Fruit fly (Drosophila melanogaster) whole organism, prepupa: ENCODE data around the gene zfh1.
A peak's percentile ranks its signal among the peaks of the same experiment; 100 is the strongest.

Experiments
- Blimp-1 ChIP-seq: fragments of 200-800 bp; sonication (Bioruptor generic); optimal IDR thresholded peaks from 3 replicates; lab custom pipeline; 2017; ENCODE audit warnings: missing biosample characterization, missing genetic modification characterization, mild to moderate bottlenecking, moderate library complexity, missing genetic modification reagents
- CG10631 ChIP-seq: fragments of 200-800 bp; sonication (Bioruptor generic); optimal IDR thresholded peaks from 2 replicates; lab custom pipeline; 2016; ENCODE audit warnings: missing biosample characterization, missing genetic modification characterization
- CG11762 ChIP-seq: fragments of 200-800 bp; sonication (Bioruptor generic); optimal IDR thresholded peaks from 3 replicates; lab custom pipeline; 2016; ENCODE audit warnings: missing biosample characterization, missing genetic modification characterization; ENCODE audit not compliant: insufficient read depth
- CG11902 ChIP-seq: fragments of 200-800 bp; sonication (Bioruptor generic); optimal IDR thresholded peaks from 3 replicates; lab custom pipeline; 2016; ENCODE audit warnings: missing biosample characterization, missing genetic modification characterization
- CG15336 ChIP-seq: fragments of 200-800 bp; sonication (Bioruptor generic); IDR thresholded peaks from 2 replicates; pipeline ENCODE4 v1.3.6; 2022; ENCODE audit warnings: missing biosample characterization, missing genetic modification characterization
- CG1621 ChIP-seq: fragments of 200-800 bp; sonication (Bioruptor generic); optimal IDR thresholded peaks from 3 replicates; lab custom pipeline; 2018; ENCODE audit warnings: missing biosample characterization, mild to moderate bottlenecking, missing genetic modification characterization
- CG32006 ChIP-seq: fragments of 200-800 bp; sonication (Bioruptor generic); optimal IDR thresholded peaks from 3 replicates; lab custom pipeline; 2017; ENCODE audit warnings: missing biosample characterization, mild to moderate bottlenecking, missing genetic modification characterization
- CG34406 ChIP-seq: fragments of 200-800 bp; sonication (Bioruptor generic); optimal IDR thresholded peaks from 3 replicates; lab custom pipeline; 2016; ENCODE audit warnings: missing biosample characterization, missing genetic modification characterization
- CG3919 ChIP-seq: fragments of 200-800 bp; sonication (Bioruptor generic); optimal IDR thresholded peaks from 3 replicates; lab custom pipeline; 2016; ENCODE audit warnings: missing biosample characterization, missing genetic modification characterization
- CG4318 ChIP-seq: fragments of 200-800 bp; sonication (Bioruptor generic); optimal IDR thresholded peaks from 3 replicates; lab custom pipeline; 2017; ENCODE audit warnings: missing biosample characterization, mild to moderate bottlenecking, missing genetic modification characterization
- CG6163 ChIP-seq: fragments of 200-800 bp; sonication (Bioruptor generic); IDR thresholded peaks from 3 replicates; pipeline ENCODE4 v1.3.6; 2022; ENCODE audit warnings: missing biosample characterization, missing genetic modification characterization
- CG6276 ChIP-seq: fragments of 200-800 bp; sonication (Bioruptor generic); optimal IDR thresholded peaks from 2 replicates; lab custom pipeline; 2017; ENCODE audit warnings: missing biosample characterization, mild to moderate bottlenecking, missing genetic modification characterization
- CG6792 ChIP-seq: fragments of 200-800 bp; sonication (Bioruptor generic); optimal IDR thresholded peaks from 3 replicates; lab custom pipeline; 2016; ENCODE audit warnings: missing biosample characterization, missing genetic modification characterization
- CG6808 ChIP-seq: fragments of 200-800 bp; sonication (Bioruptor generic); optimal IDR thresholded peaks from 3 replicates; lab custom pipeline; 2017; ENCODE audit warnings: missing biosample characterization, missing genetic modification characterization, mild to moderate bottlenecking, moderate library complexity, missing genetic modification reagents
- CG6854 ChIP-seq: fragments of 200-800 bp; sonication (Bioruptor generic); optimal IDR thresholded peaks from 2 replicates; lab custom pipeline; 2017; ENCODE audit warnings: missing biosample characterization, mild to moderate bottlenecking, missing genetic modification characterization
- CG7368 ChIP-seq: fragments of 200-800 bp; sonication (Bioruptor generic); optimal IDR thresholded peaks from 3 replicates; lab custom pipeline; 2016; ENCODE audit warnings: missing biosample characterization, missing genetic modification characterization
- CG8119 ChIP-seq: fragments of 200-800 bp; sonication (Bioruptor generic); IDR thresholded peaks from 3 replicates; pipeline ENCODE4 v1.3.6; 2022; ENCODE audit warnings: missing biosample characterization, missing genetic modification characterization
- CG8319 ChIP-seq: fragments of 200-800 bp; sonication (Bioruptor generic); optimal IDR thresholded peaks from 3 replicates; lab custom pipeline; 2016; ENCODE audit warnings: missing biosample characterization, missing genetic modification characterization
- CG8632 ChIP-seq: fragments of 200-800 bp; sonication (Bioruptor generic); optimal IDR thresholded peaks from 3 replicates; lab custom pipeline; 2016; ENCODE audit warnings: missing biosample characterization, missing genetic modification characterization
- CG9139 ChIP-seq: fragments of 200-800 bp; sonication (Bioruptor generic); optimal IDR thresholded peaks from 3 replicates; lab custom pipeline; 2017; ENCODE audit warnings: missing biosample characterization, mild to moderate bottlenecking, missing genetic modification characterization
- Eip75B ChIP-seq: fragments of 200-800 bp; sonication (Bioruptor generic); optimal IDR thresholded peaks from 3 replicates; lab custom pipeline; 2016; ENCODE audit warnings: missing biosample characterization, missing genetic modification characterization
- Eip78C ChIP-seq: fragments of 200-800 bp; sonication (Bioruptor generic); peaks from one replicate; lab custom pipeline; 2016; ENCODE audit warnings: missing biosample characterization, missing genetic modification characterization
- Eip93F ChIP-seq: fragments of 200-800 bp; sonication (Bioruptor generic); optimal IDR thresholded peaks from 2 replicates; lab custom pipeline; 2016; ENCODE audit warnings: missing biosample characterization, mild to moderate bottlenecking, missing genetic modification characterization
- Ets21C ChIP-seq: fragments of 200-800 bp; sonication (Bioruptor generic); optimal IDR thresholded peaks from 3 replicates; lab custom pipeline; 2016; ENCODE audit warnings: missing biosample characterization, missing genetic modification characterization
- Gug ChIP-seq: fragments of 200-800 bp; sonication (Bioruptor generic); IDR thresholded peaks from 2 replicates; pipeline ENCODE4 v1.3.6; 2022; ENCODE audit warnings: missing biosample characterization, missing genetic modification characterization
- Hr38 ChIP-seq: sonication (Bioruptor generic); optimal IDR thresholded peaks from 2 replicates; lab custom pipeline; 2016; ENCODE audit warnings: missing biosample characterization, missing genetic modification characterization
- Hr39 ChIP-seq: fragments of 200-800 bp; sonication (Bioruptor generic); optimal IDR thresholded peaks from 2 replicates; lab custom pipeline; 2016; ENCODE audit warnings: missing biosample characterization, missing genetic modification characterization
- Hr4 ChIP-seq: fragments of 200-800 bp; sonication (Bioruptor generic); optimal IDR thresholded peaks from 3 replicates; lab custom pipeline; 2016; ENCODE audit warnings: missing biosample characterization, missing genetic modification characterization
- Lpt ChIP-seq: fragments of 200-800 bp; sonication (Bioruptor generic); optimal IDR thresholded peaks from 3 replicates; lab custom pipeline; 2016; ENCODE audit warnings: missing biosample characterization, missing genetic modification characterization
- Met ChIP-seq: fragments of 200-800 bp; sonication (Bioruptor generic); optimal IDR thresholded peaks from 3 replicates; lab custom pipeline; 2016; ENCODE audit warnings: missing biosample characterization, missing genetic modification characterization
- Smox ChIP-seq: fragments of 200-800 bp; sonication (Bioruptor generic); optimal IDR thresholded peaks from 3 replicates; lab custom pipeline; 2016; ENCODE audit warnings: missing biosample characterization, missing genetic modification characterization
- Sox102F ChIP-seq: fragments of 200-800 bp; sonication (Bioruptor generic); optimal IDR thresholded peaks from 2 replicates; lab custom pipeline; 2016; ENCODE audit warnings: missing biosample characterization, mild to moderate bottlenecking, missing genetic modification characterization
- Sox15 ChIP-seq: fragments of 200-800 bp; sonication (Bioruptor generic); optimal IDR thresholded peaks from 3 replicates; lab custom pipeline; 2016; ENCODE audit warnings: missing biosample characterization, missing genetic modification characterization
- achi ChIP-seq: fragments of 200-800 bp; sonication (Bioruptor generic); optimal IDR thresholded peaks from 3 replicates; lab custom pipeline; 2016; ENCODE audit warnings: missing biosample characterization, missing genetic modification characterization
- acj6 ChIP-seq: fragments of 200-800 bp; sonication (Bioruptor generic); optimal IDR thresholded peaks from 3 replicates; lab custom pipeline; 2016; ENCODE audit warnings: missing biosample characterization, missing genetic modification characterization
- cyc ChIP-seq: fragments of 200-800 bp; sonication (Bioruptor generic); optimal IDR thresholded peaks from 3 replicates; lab custom pipeline; 2016; ENCODE audit warnings: missing biosample characterization, missing genetic modification characterization
- dac ChIP-seq: fragments of 200-800 bp; sonication (Bioruptor generic); optimal IDR thresholded peaks from 2 replicates; lab custom pipeline; 2017; ENCODE audit warnings: missing biosample characterization, mild to moderate bottlenecking, missing genetic modification characterization
- dsx ChIP-seq: fragments of 200-800 bp; optimal IDR thresholded peaks from 3 replicates; lab custom pipeline; 2019; ENCODE audit warnings: missing biosample characterization, mild to moderate bottlenecking, missing genetic modification characterization, moderate library complexity; ENCODE audit not compliant: poor library complexity, severe bottlenecking
- esn ChIP-seq: fragments of 200-800 bp; sonication (Bioruptor generic); optimal IDR thresholded peaks from 2 replicates; lab custom pipeline; 2016; ENCODE audit warnings: missing biosample characterization, mild to moderate bottlenecking, missing genetic modification characterization, moderate library complexity
- fd59A ChIP-seq: fragments of 200-800 bp; sonication (Bioruptor generic); optimal IDR thresholded peaks from 2 replicates; lab custom pipeline; 2017; ENCODE audit warnings: missing biosample characterization, mild to moderate bottlenecking, missing genetic modification characterization, missing genetic modification reagents
- fd85E ChIP-seq: fragments of 200-800 bp; sonication (Bioruptor generic); optimal IDR thresholded peaks from 3 replicates; lab custom pipeline; 2016; ENCODE audit warnings: missing biosample characterization, missing genetic modification characterization
- fkh ChIP-seq: fragments of 200-800 bp; sonication (Bioruptor generic); optimal IDR thresholded peaks from 3 replicates; lab custom pipeline; 2017; ENCODE audit warnings: missing biosample characterization, mild to moderate bottlenecking, missing genetic modification characterization, moderate library complexity
- lz ChIP-seq: fragments of 200-800 bp; sonication (Bioruptor generic); optimal IDR thresholded peaks from 3 replicates; lab custom pipeline; 2016; ENCODE audit warnings: missing biosample characterization, missing genetic modification characterization
- net ChIP-seq: fragments of 200-800 bp; sonication (Bioruptor generic); optimal IDR thresholded peaks from 3 replicates; lab custom pipeline; 2016; ENCODE audit warnings: missing biosample characterization, missing genetic modification characterization
- pdm3 ChIP-seq: fragments of 200-800 bp; sonication (Bioruptor generic); optimal IDR thresholded peaks from 3 replicates; lab custom pipeline; 2016; ENCODE audit warnings: missing biosample characterization, missing genetic modification characterization
- salr ChIP-seq, 2 experiments: fragments of 200-800 bp; sonication (Bioruptor generic); optimal IDR thresholded peaks; 3 replicates each; lab custom pipeline; 2016 to 2018; ENCODE audit warnings: missing biosample characterization in 2 of 2, missing genetic modification characterization in 2 of 2, mild to moderate bottlenecking in 1 of 2
- spab ChIP-seq: fragments of 200-800 bp; sonication (Bioruptor generic); optimal IDR thresholded peaks from 2 replicates; lab custom pipeline; 2017; ENCODE audit warnings: missing biosample characterization, mild to moderate bottlenecking, missing genetic modification characterization, missing genetic modification reagents
- ss ChIP-seq, 2 experiments: fragments of 200-800 bp; sonication (Bioruptor generic); optimal IDR thresholded peaks; 2 replicates in 1 of 2; 3 replicates in 1 of 2; lab custom pipeline; 2017 to 2018; ENCODE audit warnings: mild to moderate bottlenecking in 2 of 2, missing biosample characterization in 2 of 2, missing genetic modification characterization in 2 of 2, moderate library complexity in 1 of 2
- svp ChIP-seq: fragments of 200-800 bp; sonication (Bioruptor generic); peaks from one replicate; lab custom pipeline; 2016; ENCODE audit warnings: missing biosample characterization, missing genetic modification characterization
- topi ChIP-seq: fragments of 200-800 bp; sonication (Bioruptor generic); optimal IDR thresholded peaks from 3 replicates; lab custom pipeline; 2016; ENCODE audit warnings: missing biosample characterization, missing genetic modification characterization
- vri ChIP-seq: fragments of 200-800 bp; sonication (Bioruptor generic); optimal IDR thresholded peaks from 3 replicates; lab custom pipeline; 2016; ENCODE audit warnings: missing biosample characterization, mild to moderate bottlenecking, missing genetic modification characterization

The zfh1 gene

DNA sequence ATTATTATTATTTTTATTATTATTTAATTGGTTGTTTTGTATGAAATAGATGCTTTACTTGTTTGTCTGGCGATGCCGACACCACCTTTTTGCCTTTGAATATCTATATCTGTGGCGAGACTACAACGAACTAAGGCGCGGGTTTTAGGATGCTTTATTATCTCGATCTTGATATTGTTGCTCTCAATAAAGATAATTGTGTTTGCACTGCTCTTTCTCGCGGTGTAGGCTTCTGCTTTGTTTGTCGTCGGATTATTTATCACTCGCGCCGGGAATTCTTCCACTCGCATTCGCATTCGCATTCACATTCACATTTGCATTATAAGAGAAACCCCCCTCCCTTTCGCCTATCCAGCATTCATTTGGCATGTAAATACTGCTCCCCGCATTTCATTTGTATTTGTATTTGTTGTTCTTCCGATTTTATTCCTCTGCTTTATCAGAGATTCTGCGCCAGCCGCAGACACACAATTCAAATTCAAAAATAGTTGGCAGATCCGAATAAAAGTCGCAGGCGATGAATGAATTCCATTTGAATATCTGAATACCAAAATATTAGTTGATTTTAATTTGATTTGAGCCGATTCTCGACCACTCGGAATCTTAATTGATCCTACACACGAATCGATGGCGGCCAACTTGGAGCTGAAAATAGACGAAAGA, 34.7 kb downstream of the zfh1 start:
- TF ChIP-seq CG32006 (GFP tag; lab: Kevin White, UChicago): peak; percentile 60
- peak; percentile 47 for TF ChIP-seq Smox (GFP tag; lab: Kevin White, UChicago)
- TF ChIP-seq CG6163: peak; percentile 39; the same call in 1 of the 3 replicates
- peak; percentile 28 for TF ChIP-seq Blimp-1
- TF ChIP-seq CG10631 (GFP tag; lab: Kevin White, UChicago): peak; percentile 58
- peak; percentile 23 for TF ChIP-seq spab (GFP tag; lab: Kevin White, UChicago)
- TF ChIP-seq Sox102F (GFP tag; lab: Kevin White, UChicago): peak; percentile 48
- no peak for TF ChIP-seq CG4318 (GFP tag; lab: Kevin White, UChicago)
- peak; percentile 21 for TF ChIP-seq CG7368
- TF ChIP-seq CG9139 (GFP tag; lab: Kevin White, UChicago): peak; percentile 16
- peak; percentile 60 for TF ChIP-seq esn (GFP tag; lab: Kevin White, UChicago)
- no peak for TF ChIP-seq Hr4 (GFP tag; lab: Kevin White, UChicago)
- TF ChIP-seq CG6854 (GFP tag; lab: Kevin White, UChicago): no peak
- no peak for TF ChIP-seq CG11762 (GFP tag; lab: Kevin White, UChicago)
- peak; percentile 29 for TF ChIP-seq CG6276 (GFP tag; lab: Kevin White, UChicago)
- no peak for TF ChIP-seq Eip93F (GFP tag; lab: Kevin White, UChicago)
- peak; percentile 48 for TF ChIP-seq CG34406
- peak; percentile 58 for TF ChIP-seq CG15336 (GFP tag; lab: Robert Waterston, UW)
- no peak for TF ChIP-seq CG11902
- peak; percentile 27 for TF ChIP-seq Met (GFP tag; lab: Kevin White, UChicago)
- peak; percentile 54 for TF ChIP-seq Lpt
- peak; percentile 49 for TF ChIP-seq vri
- peak; percentile 46 for TF ChIP-seq CG1621 (tag; lab: Kevin White, UChicago)
- TF ChIP-seq lz (GFP tag; lab: Kevin White, UChicago): peak; percentile 38
- peak; percentile 45 for TF ChIP-seq CG8319 (GFP tag; lab: Kevin White, UChicago)
- peak; percentile 49 for TF ChIP-seq acj6 (GFP tag; lab: Kevin White, UChicago)
- TF ChIP-seq topi (GFP tag; lab: Kevin White, UChicago): peak; percentile 51
- TF ChIP-seq ss (GFP tag; optimal IDR thresholded peaks at IDR 0.05; lab: Kevin White, UChicago): peak; percentile 20 to 26
- TF ChIP-seq dac (GFP tag; lab: Kevin White, UChicago): peak; percentile 24
- TF ChIP-seq fd59A (GFP tag; lab: Kevin White, UChicago): peak; percentile 51
- peak; percentile 36 for TF ChIP-seq cyc (GFP tag; lab: Kevin White, UChicago)
- TF ChIP-seq CG8632 (GFP tag; lab: Kevin White, UChicago): peak; percentile 52
- TF ChIP-seq CG8119: peak; percentile 42; the same call in 1 of the 3 replicates
- no peak for TF ChIP-seq fd85E (GFP tag; lab: Kevin White, UChicago)
- no peak for TF ChIP-seq Ets21C (GFP tag; lab: Kevin White, UChicago)
- peak; percentile 77 for TF ChIP-seq svp
- peak; percentile 47 for TF ChIP-seq achi (GFP tag; lab: Kevin White, UChicago)
- 0 out of 2 replicates have a peak, but pooled peaks have one; percentile 15 for TF ChIP-seq Gug (GFP tag; lab: Robert Waterston, UW)
- peak; percentile 39 for TF ChIP-seq CG6808
- peak; percentile 56 for TF ChIP-seq dsx (GFP tag; lab: Kevin White, UChicago)
- peak; percentile 73 for TF ChIP-seq fkh (GFP tag; lab: Kevin White, UChicago)
- peak in 1 of 2 experiments; percentile 55 for TF ChIP-seq salr (GFP tag; optimal IDR thresholded peaks at IDR 0.05; lab: Kevin White, UChicago)
- peak; percentile 58 for TF ChIP-seq CG3919 (GFP tag; lab: Kevin White, UChicago)
- peak; percentile 59 for TF ChIP-seq CG6792 (GFP tag; lab: Kevin White, UChicago)
- peak; percentile 35 for TF ChIP-seq Hr39 (GFP tag; lab: Kevin White, UChicago)
- TF ChIP-seq Sox15: peak; percentile 19
- TF ChIP-seq net (GFP tag; lab: Kevin White, UChicago): peak; percentile 52
- TF ChIP-seq Eip75B (GFP tag; lab: Kevin White, UChicago): peak; percentile 9
- TF ChIP-seq Hr38 (GFP tag; lab: Kevin White, UChicago): no peak
- TF ChIP-seq pdm3 (GFP tag; lab: Kevin White, UChicago): peak; percentile 9
- TF ChIP-seq Eip78C (GFP tag; lab: Kevin White, UChicago): peak; percentile 85
